Worm (Caenorhabditis elegans): ENCODE data around the gene tba-9.

DNA sequence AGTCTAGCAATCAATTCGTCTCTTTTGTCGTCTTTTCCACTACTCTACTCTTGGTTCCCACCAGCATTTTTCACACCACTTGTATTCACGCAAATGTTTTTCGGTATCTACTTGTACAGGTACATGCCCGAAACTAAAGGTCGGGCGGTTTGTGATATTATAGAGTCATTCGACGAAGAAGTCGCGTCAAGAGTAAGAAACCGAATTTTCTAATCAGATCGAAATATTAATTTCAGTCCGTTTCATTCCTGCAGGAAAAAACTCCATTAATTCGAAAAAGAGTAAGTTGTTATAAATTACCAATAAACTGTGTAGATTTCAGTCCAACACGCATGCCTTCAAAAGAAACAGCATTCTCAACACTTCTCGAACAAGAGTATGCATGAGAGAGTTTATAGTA is 39.3 kb downstream of the tba-9 start:
- TF ChIP-seq him-1 (tag; optimal IDR thresholded peaks at IDR 0.05): no peak
- no peak for TF ChIP-seq dao-5 (tag; optimal IDR thresholded peaks at IDR 0.05)
- no peak for TF ChIP-seq W03F9.2 (tag; optimal IDR thresholded peaks at IDR 0.05)
